Worm (Caenorhabditis elegans): ENCODE data around the gene M106.2.

The M106.2 gene

DNA sequence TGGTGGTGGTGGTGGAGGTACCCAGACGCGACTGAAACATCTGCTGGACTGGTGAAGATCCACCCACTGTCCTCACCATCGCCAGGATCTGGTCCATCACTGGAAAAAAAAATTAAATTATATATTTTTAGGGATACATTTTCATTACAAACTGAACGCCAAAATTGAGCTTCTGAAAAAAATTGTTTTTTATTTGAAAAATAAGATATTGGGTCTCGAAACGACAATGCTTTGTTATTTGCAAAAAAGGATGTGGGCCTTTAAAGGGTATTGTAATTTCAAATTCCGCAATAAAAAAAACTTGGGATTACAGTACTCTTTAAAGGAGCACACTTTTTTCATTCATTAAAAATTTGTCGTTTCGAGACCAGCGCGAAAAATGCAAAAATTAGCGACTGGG, at the start of gene M106.2:
TSS of gene M106.2 (minus strand) at position 101 of the 400 bp plus-strand sequence.
- peak; percentile 29 for TF ChIP-seq aha-1 (tag)
- TF ChIP-seq mxl-2 (GFP tag; conservative IDR thresholded peaks at IDR 0.05) = no peak
- no peak for TF ChIP-seq duxl-1 (tag; optimal IDR thresholded peaks at IDR 0.05; ENCODE audit: poor library complexity)
- TF ChIP-seq zfp-3 (GFP tag; conservative IDR thresholded peaks at IDR 0.05) = 0 out of 2 replicates have a peak, but pooled peaks have one; percentile 42
- no peak for TF ChIP-seq hif-1 (tag; optimal IDR thresholded peaks at IDR 0.05)

DNA sequence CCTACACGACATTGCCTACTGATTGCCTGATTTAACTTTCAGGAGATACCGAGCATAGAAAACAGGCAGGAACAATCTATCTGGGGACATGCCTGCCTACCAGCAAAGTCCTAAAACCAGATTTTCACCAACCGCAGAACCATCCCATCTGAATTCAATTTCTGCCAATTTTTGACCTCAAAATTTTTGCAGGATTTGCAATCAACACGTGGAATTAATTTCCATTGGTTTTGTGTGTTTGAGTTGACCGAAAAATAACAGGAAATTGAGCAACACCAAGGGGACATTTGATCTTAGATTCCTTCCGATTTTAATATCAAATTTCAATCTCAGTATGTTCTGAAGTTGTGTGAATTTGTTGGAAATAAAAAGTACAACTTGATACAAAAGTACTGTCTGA, 49.2 kb upstream of the M106.2 start:
- TF ChIP-seq F44E2.7 (GFP tag; IDR thresholded peaks at IDR 0.05) (no peak), lsy-2 (tag; optimal IDR thresholded peaks at IDR 0.05) (no peak), F49E8.2 (tag; optimal IDR thresholded peaks at IDR 0.05; ENCODE audit: borderline replicate concordance) (no peak), egl-43 (GFP tag; IDR thresholded peaks at IDR 0.05) (no peak), zfp-2 (tag; optimal IDR thresholded peaks at IDR 0.05) (no peak), ceh-44 (GFP tag; IDR thresholded peaks at IDR 0.05) (no peak), unc-62 (GFP tag; optimal IDR thresholded peaks at IDR 0.05 in 1 of 2) (no peak), unc-62 (tag; optimal IDR thresholded peaks at IDR 0.05) (no peak)

- TF ChIP-seq nhr-28 (tag; optimal IDR thresholded peaks at IDR 0.05) (no peak), madf-5 (GFP tag; IDR thresholded peaks at IDR 0.05) (no peak), F49E8.2 (tag; optimal IDR thresholded peaks at IDR 0.05; ENCODE audit: borderline replicate concordance) (no peak)
These were observed 46.2 kb upstream of the M106.2 start for ce11 chrII:10895959-10896358.

- TF ChIP-seq fos-1 (tag; optimal IDR thresholded peaks at IDR 0.05) (no peak), madf-9 (GFP tag; conservative IDR thresholded peaks at IDR 0.05) (no peak), zfp-2 (tag; optimal IDR thresholded peaks at IDR 0.05) (no peak), skn-1 (tag; optimal IDR thresholded peaks at IDR 0.05) (no peak), nhr-42 (GFP tag; IDR thresholded peaks at IDR 0.05) (no peak), ctbp-1 (GFP tag; IDR thresholded peaks at IDR 0.05) (no peak), lin-13 (GFP tag; optimal IDR thresholded peaks at IDR 0.05) (no peak), T20F7.1 (GFP tag; optimal IDR thresholded peaks at IDR 0.05) (no peak), ceh-82 (tag; optimal IDR thresholded peaks at IDR 0.05) (no peak), duxl-1 (tag; optimal IDR thresholded peaks at IDR 0.05; ENCODE audit: poor library complexity) (no peak), ama-1 (optimal IDR thresholded peaks at IDR 0.05) (no peak), hlh-30 (tag; optimal IDR thresholded peaks at IDR 0.05; ENCODE audit: insufficient read depth) (no peak), nhr-25 (tag; optimal IDR thresholded peaks at IDR 0.05; ENCODE audit: borderline replicate concordance, insufficient read depth) (no peak)
These were observed 45.2 kb upstream of the M106.2 start, which contains the start of gene sra-10 for ce11 chrII:10894996-10895395. TSS of gene sra-10 (minus strand) at chrII:10895096.

DNA sequence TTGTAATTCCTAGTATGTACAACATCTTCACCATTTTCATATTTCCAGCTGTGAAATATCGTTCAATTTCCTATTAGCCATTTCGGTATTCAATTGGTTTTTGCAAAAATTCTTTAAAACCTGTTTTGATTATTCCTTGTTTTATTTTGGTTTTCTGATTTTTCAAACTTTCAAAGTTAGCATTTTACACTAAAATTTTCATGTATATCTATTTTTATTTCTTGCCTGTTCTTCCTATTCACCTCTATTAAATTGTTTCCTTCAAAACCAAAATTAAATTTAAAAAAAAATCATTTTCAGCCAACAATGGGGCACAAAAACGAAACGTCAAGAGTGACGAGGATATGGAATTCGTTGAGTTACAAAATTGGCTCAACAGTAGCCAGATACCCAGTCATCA, 39.2 kb upstream of the M106.2 start, which contains the start of gene ptr-8:
TSS of gene ptr-8 (plus strand) at position 301 of the 400 bp plus-strand sequence.
- TF ChIP-seq php-3 (GFP tag; IDR thresholded peaks at IDR 0.05) (no peak), lin-1 (GFP tag; IDR thresholded peaks at IDR 0.05) (no peak), duxl-1 (tag; optimal IDR thresholded peaks at IDR 0.05; ENCODE audit: poor library complexity) (no peak), zfp-3 (GFP tag; conservative IDR thresholded peaks at IDR 0.05) (no peak), dve-1 (tag; optimal IDR thresholded peaks at IDR 0.05; ENCODE audit: insufficient read depth) (no peak), ceh-20 (GFP tag; IDR thresholded peaks at IDR 0.05) (no peak), R02D3.7 (tag; optimal IDR thresholded peaks at IDR 0.05) (no peak), ztf-11 (tag; optimal IDR thresholded peaks at IDR 0.05) (no peak), nhr-28 (tag; optimal IDR thresholded peaks at IDR 0.05) (no peak), ctbp-1 (GFP tag; IDR thresholded peaks at IDR 0.05) (no peak), F37D6.2 (tag; optimal IDR thresholded peaks at IDR 0.05) (no peak), hlh-30 (tag; optimal IDR thresholded peaks at IDR 0.05; ENCODE audit: insufficient read depth) (no peak)
